Fruit fly (Drosophila melanogaster): Measurements from ENCODE around the gene CG18764.

CG18764 gene

DNA sequence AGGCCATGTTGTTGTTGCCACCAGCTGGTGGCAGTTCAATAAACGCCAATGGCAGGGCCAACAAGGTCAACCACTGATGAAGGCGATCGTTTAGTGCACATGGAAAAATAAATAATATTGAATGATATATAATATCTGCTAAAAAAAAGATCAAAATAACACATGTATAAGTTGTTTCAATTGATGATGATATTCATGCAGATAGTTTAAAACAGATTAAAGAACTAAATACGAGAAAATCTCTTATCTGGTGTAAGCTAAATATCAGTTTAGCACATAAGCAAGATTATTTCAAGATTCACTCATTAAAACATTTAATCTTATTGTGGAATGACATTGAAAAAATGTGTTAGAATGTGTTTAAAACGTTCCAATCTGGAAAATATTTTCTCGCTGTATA, 36.8 kb downstream of the CG18764 start (continued):
- TF ChIP-seq chm (GFP tag; IDR thresholded peaks at IDR 0.05) (no peak), CG11093 (GFP tag; IDR thresholded peaks at IDR 0.05) (0 out of 3 replicates have a peak, but pooled peaks have one; percentile 12), CG11504 (tag; optimal IDR thresholded peaks at IDR 0.05) (peak; percentile 77), CG4424 (GFP tag; optimal IDR thresholded peaks at IDR 0.05) (peak; percentile 39), CG5953 (GFP tag; IDR thresholded peaks at IDR 0.05) (no peak), CG8359 (GFP tag; optimal IDR thresholded peaks at IDR 0.05; ENCODE audit: borderline replicate concordance) (no peak), CG7987 (GFP tag; optimal IDR thresholded peaks at IDR 0.05) (no peak), sug (tag; optimal IDR thresholded peaks at IDR 0.05) (peak; percentile 8), cas (GFP tag; IDR thresholded peaks at IDR 0.05) (no peak), Hand (GFP tag; optimal IDR thresholded peaks at IDR 0.05) (no peak), PHDP (tag; optimal IDR thresholded peaks at IDR 0.05) (peak; percentile 32), Kr (GFP tag; optimal IDR thresholded peaks at IDR 0.05) (no peak), Lpt (GFP tag; optimal IDR thresholded peaks at IDR 0.05) (no peak), CG5180 (GFP tag; optimal IDR thresholded peaks at IDR 0.05) (peak; percentile 13), fu2 (GFP tag; optimal IDR thresholded peaks at IDR 0.05) (no peak), CG15696 (tag; optimal IDR thresholded peaks at IDR 0.05) (no peak), CG4707 (GFP tag; optimal IDR thresholded peaks at IDR 0.05) (no peak), CG30403 (GFP tag; optimal IDR thresholded peaks at IDR 0.05) (peak; percentile 35), CG17568 (GFP tag; optimal IDR thresholded peaks at IDR 0.05) (no peak), Dref (GFP tag; IDR thresholded peaks at IDR 0.05) (no peak), vfl (GFP tag; optimal IDR thresholded peaks at IDR 0.05) (no peak), CG10274 (GFP tag; optimal IDR thresholded peaks at IDR 0.05) (no peak), sr (GFP tag; IDR thresholded peaks at IDR 0.05) (no peak), CG34376 (GFP tag; optimal IDR thresholded peaks at IDR 0.05) (no peak), jing (GFP tag; optimal IDR thresholded peaks at IDR 0.05) (no peak), Camta (GFP tag; optimal IDR thresholded peaks at IDR 0.05) (no peak), CG1647 (GFP tag; optimal IDR thresholded peaks at IDR 0.05) (no peak), HHEX (GFP tag; optimal IDR thresholded peaks at IDR 0.05) (no peak), CG11456 (GFP tag; IDR thresholded peaks at IDR 0.05) (no peak), tx (GFP tag; optimal IDR thresholded peaks at IDR 0.05) (no peak), dimm (GFP tag; IDR thresholded peaks at IDR 0.05) (no peak), Adf1 (GFP tag; IDR thresholded peaks at IDR 0.05) (no peak), slou (GFP tag; optimal IDR thresholded peaks at IDR 0.05) (no peak), Antp (GFP tag; optimal IDR thresholded peaks at IDR 0.05) (no peak), caup (GFP tag; optimal IDR thresholded peaks at IDR 0.05; ENCODE audit: severe bottlenecking) (no peak), bowl (GFP tag; IDR thresholded peaks at IDR 0.05) (no peak), D19A (tag; optimal IDR thresholded peaks at IDR 0.05) (peak; percentile 50), Tbp (GFP tag; optimal IDR thresholded peaks at IDR 0.05) (no peak), CG17912 (GFP tag; optimal IDR thresholded peaks at IDR 0.05) (no peak), CG13424 (tag; optimal IDR thresholded peaks at IDR 0.05) (peak; percentile 65), CG15479 (GFP tag; optimal IDR thresholded peaks at IDR 0.05) (no peak), Max (GFP tag; optimal IDR thresholded peaks at IDR 0.05) (no peak), CG12071 (GFP tag; optimal IDR thresholded peaks at IDR 0.05) (peak; percentile 12), tll (GFP tag; optimal IDR thresholded peaks at IDR 0.05) (no peak), CG1602 (GFP tag; optimal IDR thresholded peaks at IDR 0.05) (no peak), CG33213 (GFP tag; optimal IDR thresholded peaks at IDR 0.05) (no peak), CG2678 (tag; optimal IDR thresholded peaks at IDR 0.05) (peak; percentile 77), sens (GFP tag) (peak; percentile 13), CG4404 (GFP tag; IDR thresholded peaks at IDR 0.05) (no peak), CG18476 (GFP tag; optimal IDR thresholded peaks at IDR 0.05) (no peak), ranshi (GFP tag; IDR thresholded peaks at IDR 0.05) (no peak), Sox102F (GFP tag; optimal IDR thresholded peaks at IDR 0.05) (peak; percentile 71)
